Worm (Caenorhabditis elegans): ENCODE results near the gene npp-9.

DNA sequence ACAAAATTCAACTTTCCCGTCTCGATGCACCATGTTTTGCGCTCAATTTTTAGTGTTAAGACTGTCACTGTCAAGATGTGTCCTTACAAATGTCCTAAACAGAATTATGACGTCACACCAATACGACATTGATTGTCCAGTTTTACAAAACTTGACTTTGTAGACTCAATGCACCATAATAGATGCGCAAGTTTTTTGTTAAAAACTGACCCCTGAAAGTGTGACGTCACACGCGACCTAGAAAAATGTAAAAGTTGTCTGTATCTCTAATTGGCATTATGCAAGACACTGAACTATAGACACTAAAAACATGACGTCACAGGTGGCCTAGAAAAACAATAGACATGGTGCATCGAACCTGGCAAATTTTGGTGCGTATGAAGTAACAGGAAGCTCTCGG lies 53.2 kb downstream of the npp-9 start:
- TF ChIP-seq bed-3 (GFP tag; optimal IDR thresholded peaks at IDR 0.05) (no peak), snpc-4 (tag; optimal IDR thresholded peaks at IDR 0.05) (no peak), ces-1 (GFP tag; optimal IDR thresholded peaks at IDR 0.05) (no peak), pha-4 (tag; optimal IDR thresholded peaks at IDR 0.05) (no peak), ztf-11 (tag; optimal IDR thresholded peaks at IDR 0.05) (no peak), nhr-12 (tag; optimal IDR thresholded peaks at IDR 0.05) (no peak), unc-39 (tag; optimal IDR thresholded peaks at IDR 0.05) (no peak), sem-2 (GFP tag; optimal IDR thresholded peaks at IDR 0.05) (no peak), nhr-28 (tag; optimal IDR thresholded peaks at IDR 0.05) (no peak), mep-1 (tag; optimal IDR thresholded peaks at IDR 0.05) (no peak), nhr-237 (tag; optimal IDR thresholded peaks at IDR 0.05) (no peak), M03D4.4 (tag; optimal IDR thresholded peaks at IDR 0.05) (no peak), lin-13 (tag; optimal IDR thresholded peaks at IDR 0.05) (no peak)
